Fruit fly (Drosophila melanogaster) whole organism, embryonic: ENCODE measurements around the gene CG7564.
A peak's percentile ranks its signal among the peaks of the same experiment; 100 is the strongest.

Source experiments
- Awh ChIP-seq: fragments of 200-800 bp; sonication (Bioruptor generic); IDR thresholded peaks from 2 replicates; pipeline ENCODE4, ENCODE4 v1.3.6; 2022; ENCODE audit warnings: missing biosample characterization, missing genetic modification characterization
- Blimp-1 ChIP-seq: fragments of 200-800 bp; sonication (Bioruptor generic); optimal IDR thresholded peaks from 3 replicates; lab custom pipeline; 2018; ENCODE audit warnings: missing biosample characterization, missing genetic modification characterization, mild to moderate bottlenecking, moderate library complexity, missing genetic modification reagents
- CG11085 ChIP-seq: fragments of 200-800 bp; sonication (Bioruptor generic); IDR thresholded peaks from 2 replicates; pipeline ENCODE4 v1.3.6; 2022; ENCODE audit warnings: missing biosample characterization, missing genetic modification characterization
- CG11398 ChIP-seq: fragments of 200-800 bp; sonication (Bioruptor generic); optimal IDR thresholded peaks from 2 replicates; lab custom pipeline; 2016; ENCODE audit warnings: missing biosample characterization, missing genetic modification characterization
- CG12219 ChIP-seq: fragments of 200-800 bp; sonication (Bioruptor generic); optimal IDR thresholded peaks from 3 replicates; lab custom pipeline; 2018; ENCODE audit warnings: missing biosample characterization, mild to moderate bottlenecking, missing genetic modification characterization
- CG12769 ChIP-seq: fragments of 200-800 bp; sonication (Bioruptor generic); optimal IDR thresholded peaks from 2 replicates; lab custom pipeline; 2019; ENCODE audit warnings: missing biosample characterization, mild to moderate bottlenecking, missing genetic modification characterization, moderate library complexity
- CG14667 ChIP-seq: fragments of 200-800 bp; sonication (Bioruptor generic); IDR thresholded peaks from 2 replicates; pipeline ENCODE4 v1.3.6; 2022; ENCODE audit warnings: missing biosample characterization, missing genetic modification characterization
- CG15601 ChIP-seq: fragments of 200-800 bp; sonication (Bioruptor generic); optimal IDR thresholded peaks from 3 replicates; lab custom pipeline; 2019; ENCODE audit warnings: missing biosample characterization, mild to moderate bottlenecking, missing genetic modification characterization, moderate library complexity
- CG16815 ChIP-seq: fragments of 200-800 bp; sonication (Bioruptor generic); optimal IDR thresholded peaks from 3 replicates; lab custom pipeline; 2017; ENCODE audit warnings: missing biosample characterization, mild to moderate bottlenecking, missing genetic modification characterization
- CG17385 ChIP-seq: fragments of 200-800 bp; sonication (Bioruptor generic); optimal IDR thresholded peaks from 3 replicates; lab custom pipeline; 2018; ENCODE audit warnings: missing biosample characterization, mild to moderate bottlenecking, missing genetic modification characterization
- CG17829 ChIP-seq: fragments of 200-800 bp; optimal IDR thresholded peaks from 2 replicates; lab custom pipeline; 2019; ENCODE audit warnings: missing biosample characterization, mild to moderate bottlenecking, missing genetic modification characterization, moderate library complexity
- CG2129 ChIP-seq: fragments of 200-800 bp; sonication (Bioruptor generic); IDR thresholded peaks from 2 replicates; pipeline ENCODE4 v1.3.6; 2022; ENCODE audit warnings: missing biosample characterization, missing genetic modification characterization; ENCODE audit not compliant: partially characterized antibody
- CG2199 ChIP-seq: fragments of 200-800 bp; sonication (Bioruptor generic); IDR thresholded peaks from 3 replicates; pipeline ENCODE4 v1.3.6; 2022; ENCODE audit warnings: missing biosample characterization, missing genetic modification characterization
- CG32532 ChIP-seq: fragments of 200-800 bp; sonication (Bioruptor generic); IDR thresholded peaks from 2 replicates; pipeline ENCODE4 v1.3.6; 2022; ENCODE audit warnings: missing biosample characterization, missing genetic modification characterization
- CG32772 ChIP-seq: fragments of 200-800 bp; sonication (Bioruptor generic); IDR thresholded peaks from 2 replicates; pipeline ENCODE4 v1.3.6; 2022; ENCODE audit warnings: missing biosample characterization, missing genetic modification characterization
- CG3281 ChIP-seq: fragments of 200-800 bp; sonication (Bioruptor generic); optimal IDR thresholded peaks from 3 replicates; lab custom pipeline; 2017; ENCODE audit warnings: missing biosample characterization, mild to moderate bottlenecking, missing genetic modification characterization
- CG6254 ChIP-seq: fragments of 200-800 bp; sonication (Bioruptor generic); optimal IDR thresholded peaks from 3 replicates; lab custom pipeline; 2017; ENCODE audit warnings: mild to moderate bottlenecking, missing biosample characterization, missing genetic modification reagents, missing genetic modification characterization
- CG8089 ChIP-seq: fragments of 200-800 bp; sonication (Bioruptor generic); optimal IDR thresholded peaks from 3 replicates; lab custom pipeline; 2016; ENCODE audit warnings: missing biosample characterization, missing genetic modification characterization
- CG8388 ChIP-seq: fragments of 200-800 bp; sonication (Bioruptor generic); optimal IDR thresholded peaks from 2 replicates; lab custom pipeline; 2019; ENCODE audit warnings: missing biosample characterization, mild to moderate bottlenecking, missing genetic modification characterization, moderate library complexity
- D ChIP-seq, 2 experiments: fragments of 200-800 bp in 1 of 2; fragments of >200 bp in 1 of 2; sonication (Bioruptor generic) in 1 of 2; optimal IDR thresholded peaks; 2 replicates in 1 of 2; 3 replicates in 1 of 2; lab custom pipeline; 2017; ENCODE audit warnings: mild to moderate bottlenecking in 1 of 2, missing biosample characterization in 1 of 2, missing genetic modification characterization in 1 of 2, missing genetic modification reagents in 1 of 2
- Deaf1 ChIP-seq: fragments of 200-800 bp; optimal IDR thresholded peaks from 3 replicates; lab custom pipeline; 2019; ENCODE audit warnings: missing biosample characterization, mild to moderate bottlenecking, missing genetic modification characterization, moderate library complexity
- Dip3 ChIP-seq: fragments of 200-800 bp; sonication (Bioruptor generic); optimal IDR thresholded peaks from 3 replicates; lab custom pipeline; 2016; ENCODE audit warnings: missing biosample characterization, missing genetic modification characterization
- Doc3 ChIP-seq: fragments of 200-800 bp; sonication (Bioruptor generic); IDR thresholded peaks from 3 replicates; pipeline ENCODE4 v1.3.6; 2022; ENCODE audit warnings: missing biosample characterization, missing genetic modification characterization; ENCODE audit not compliant: partially characterized antibody
- Dref ChIP-seq: fragments of 200-800 bp; sonication (Bioruptor generic); IDR thresholded peaks from 2 replicates; pipeline ENCODE4 v1.3.6; 2022; ENCODE audit warnings: missing biosample characterization, missing genetic modification characterization
- GATAe ChIP-seq: fragments of 200-800 bp; sonication (Bioruptor generic); conservative IDR thresholded peaks from 2 replicates; pipeline ENCODE4 v1.3.6; 2022; ENCODE audit warnings: missing biosample characterization, missing genetic modification characterization
- Pdp1 ChIP-seq, 2 experiments: fragments of 200-800 bp; sonication (Bioruptor generic); optimal IDR thresholded peaks; 3 replicates each; lab custom pipeline; 2016; ENCODE audit warnings: missing biosample characterization in 2 of 2, missing genetic modification characterization in 2 of 2, mild to moderate bottlenecking in 1 of 2, moderate library complexity in 1 of 2
- Poxn ChIP-seq: fragments of 200-800 bp; sonication (Bioruptor generic); IDR thresholded peaks from 2 replicates; pipeline ENCODE4 v1.3.6; 2022; ENCODE audit warnings: missing biosample characterization, missing genetic modification characterization
- Ptx1 ChIP-seq: fragments of 200-800 bp; sonication (Bioruptor generic); IDR thresholded peaks from 2 replicates; pipeline ENCODE4 v1.3.6; 2022; ENCODE audit warnings: missing biosample characterization, missing genetic modification characterization
- Sin3A ChIP-seq: fragments of >200 bp; optimal IDR thresholded peaks from 2 replicates; lab custom pipeline; 2018
- al ChIP-seq: fragments of 200-800 bp; sonication (Bioruptor generic); IDR thresholded peaks from 2 replicates; pipeline ENCODE4 v1.3.6; 2022; ENCODE audit warnings: missing biosample characterization, missing genetic modification characterization
- ara ChIP-seq: fragments of 200-800 bp; sonication (Bioruptor generic); IDR thresholded peaks from 2 replicates; pipeline ENCODE4 v1.3.6; 2022; ENCODE audit warnings: missing biosample characterization, missing genetic modification characterization
- bsh ChIP-seq, 2 experiments: fragments of 200-800 bp; sonication (Bioruptor generic); optimal IDR thresholded peaks; 2 replicates each; lab custom pipeline; 2017 to 2018; ENCODE audit warnings: mild to moderate bottlenecking in 2 of 2, missing biosample characterization in 2 of 2, missing genetic modification characterization in 2 of 2, moderate library complexity in 1 of 2
- cg ChIP-seq: fragments of 200-800 bp; sonication (Bioruptor generic); optimal IDR thresholded peaks from 3 replicates; lab custom pipeline; 2019; ENCODE audit warnings: missing biosample characterization, mild to moderate bottlenecking, missing genetic modification characterization, moderate library complexity
- chinmo ChIP-seq: fragments of 200-800 bp; sonication (Bioruptor generic); IDR thresholded peaks from 4 replicates; pipeline ENCODE4 v1.3.6; 2022; ENCODE audit warnings: missing biosample characterization, missing genetic modification characterization; ENCODE audit not compliant: partially characterized antibody
- danr ChIP-seq: fragments of 200-800 bp; sonication (Bioruptor generic); IDR thresholded peaks from 2 replicates; pipeline ENCODE4 v1.3.6; 2022; ENCODE audit warnings: missing biosample characterization, missing genetic modification characterization
- dm ChIP-seq: fragments of 200-800 bp; sonication (Bioruptor generic); optimal IDR thresholded peaks from 3 replicates; lab custom pipeline; 2016; ENCODE audit warnings: missing biosample characterization, missing genetic modification characterization
- dmrt11E ChIP-seq: fragments of 200-800 bp; sonication (Bioruptor generic); optimal IDR thresholded peaks from 3 replicates; lab custom pipeline; 2018; ENCODE audit warnings: missing biosample characterization, mild to moderate bottlenecking, missing genetic modification characterization, moderate library complexity
- eyg ChIP-seq: fragments of 200-800 bp; sonication (Bioruptor generic); optimal IDR thresholded peaks from 3 replicates; lab custom pipeline; 2016; ENCODE audit warnings: missing biosample characterization, missing genetic modification characterization
- prd ChIP-seq, 3 experiments: fragments of >200 bp in 2 of 3; fragments of 200-800 bp in 1 of 3; sonication (Bioruptor generic) in 1 of 3; optimal IDR thresholded peaks in 2 of 3; IDR thresholded peaks in 1 of 3; 2 replicates in 2 of 3; 3 replicates in 1 of 3; pipeline versions ENCODE4 v1.3.6 to Lab custom; 2017 to 2022; ENCODE audit warnings: missing biosample characterization in 1 of 3, missing genetic modification characterization in 1 of 3
- row ChIP-seq: fragments of 200-800 bp; sonication (Bioruptor generic); IDR thresholded peaks from 3 replicates; pipeline ENCODE4 v1.3.6; 2022; ENCODE audit warnings: missing biosample characterization, missing genetic modification characterization
- sens ChIP-seq: fragments of 200-800 bp; sonication (Bioruptor generic); peaks from one replicate; lab custom pipeline; 2016; ENCODE audit warnings: missing biosample characterization, missing genetic modification characterization
- sr ChIP-seq: fragments of 200-800 bp; sonication (Bioruptor generic); IDR thresholded peaks from 3 replicates; pipeline ENCODE4 v1.3.6; 2022; ENCODE audit warnings: missing biosample characterization, missing genetic modification characterization
- tio ChIP-seq: fragments of 200-800 bp; sonication (Bioruptor generic); optimal IDR thresholded peaks from 2 replicates; lab custom pipeline; 2017; ENCODE audit warnings: missing biosample characterization, missing genetic modification characterization, inconsistent platforms
- wdn ChIP-seq: fragments of 200-800 bp; sonication (Bioruptor generic); IDR thresholded peaks from 2 replicates; pipeline ENCODE4 v1.3.6; 2022; ENCODE audit warnings: missing biosample characterization, missing genetic modification characterization

CG7564 gene

DNA sequence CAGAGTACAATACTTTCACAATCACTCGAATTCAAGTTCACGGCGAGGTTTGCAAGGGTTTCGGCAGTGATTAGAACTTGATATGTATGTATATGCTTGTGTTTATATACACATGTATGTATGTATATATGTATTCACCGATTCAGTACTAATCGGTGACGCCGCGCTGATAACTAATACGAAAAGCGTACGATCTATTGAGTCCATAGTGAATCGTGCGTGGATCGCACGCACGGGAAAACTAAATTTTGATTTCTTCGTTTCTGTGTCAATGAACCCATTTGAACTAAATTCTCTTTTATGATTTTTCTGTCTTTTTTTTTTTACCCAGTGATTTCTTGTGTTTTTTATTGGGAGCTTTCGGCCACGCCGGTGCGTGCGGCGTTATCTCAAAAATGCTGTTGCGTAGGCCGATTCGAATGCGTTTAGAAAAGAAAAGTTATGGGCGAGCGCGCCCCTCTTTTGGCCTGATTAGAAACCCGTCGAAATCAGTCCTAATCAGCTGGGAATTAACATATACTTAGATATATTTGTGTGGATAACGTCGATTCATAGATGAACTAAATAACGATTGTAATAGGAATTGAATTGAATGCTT is 20.2 kb upstream of the CG7564 start (continued):
- TF ChIP-seq row (GFP tag; lab: Robert Waterston, UW) (0 out of 3 replicates have a peak, but pooled peaks have one; percentile 10), CG2199 (GFP tag; lab: Robert Waterston, UW) (peak; percentile 75; the same call in 1 of the 3 replicates), CG8089 (GFP tag; lab: Kevin White, UChicago) (no peak), Blimp-1 (peak; percentile 97), ara (0 out of 2 replicates have a peak, but pooled peaks have one; percentile 32), CG12769 (tag; lab: Kevin White, UChicago) (peak; percentile 3), CG14667 (no peak), CG3281 (GFP tag; lab: Kevin White, UChicago) (no peak), danr (GFP tag; lab: Robert Waterston, UW) (no peak), GATAe (GFP tag; lab: Robert Waterston, UW) (0 out of 2 replicates have a peak, but pooled peaks have one; percentile 32), cg (GFP tag; lab: Kevin White, UChicago) (peak; percentile 52), Awh (peak; percentile 61), Deaf1 (tag; lab: Kevin White, UChicago) (peak; percentile 38), Pdp1 (GFP tag; optimal IDR thresholded peaks at IDR 0.05; lab: Kevin White, UChicago) (peak in 1 of 2 experiments; percentile 50), tio (GFP tag; lab: Kevin White, UChicago) (no peak)

DNA sequence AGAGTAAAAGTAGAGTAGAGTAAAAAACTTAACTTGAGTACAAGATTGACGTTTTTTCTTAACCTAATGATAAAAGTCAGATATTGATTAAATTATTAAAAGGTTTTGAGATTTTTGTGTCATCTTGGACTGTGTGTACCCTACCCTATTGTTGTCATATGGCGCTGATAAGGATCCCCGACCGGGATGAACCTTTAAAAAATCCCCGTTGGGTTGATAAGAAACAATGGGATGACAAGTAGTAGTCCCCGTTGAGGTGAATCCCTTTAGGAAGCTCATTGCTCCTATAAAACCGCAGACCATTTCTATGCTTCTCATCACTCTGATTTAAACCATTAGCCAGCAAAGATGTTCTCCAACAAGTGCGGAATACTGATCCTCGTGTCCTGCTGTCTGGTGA is 19.6 kb upstream of the CG7564 start, which contains the start of gene edin:
Gene edin (plus strand): TSS at position 340 of the 400 bp plus-strand sequence.
- TF ChIP-seq dm (GFP tag; lab: Kevin White, UChicago) (no peak), CG17829 (tag; lab: Kevin White, UChicago) (no peak), wdn (GFP tag; lab: Robert Waterston, UW) (no peak), sens (GFP tag; lab: Kevin White, UChicago) (peak; percentile 35)

DNA sequence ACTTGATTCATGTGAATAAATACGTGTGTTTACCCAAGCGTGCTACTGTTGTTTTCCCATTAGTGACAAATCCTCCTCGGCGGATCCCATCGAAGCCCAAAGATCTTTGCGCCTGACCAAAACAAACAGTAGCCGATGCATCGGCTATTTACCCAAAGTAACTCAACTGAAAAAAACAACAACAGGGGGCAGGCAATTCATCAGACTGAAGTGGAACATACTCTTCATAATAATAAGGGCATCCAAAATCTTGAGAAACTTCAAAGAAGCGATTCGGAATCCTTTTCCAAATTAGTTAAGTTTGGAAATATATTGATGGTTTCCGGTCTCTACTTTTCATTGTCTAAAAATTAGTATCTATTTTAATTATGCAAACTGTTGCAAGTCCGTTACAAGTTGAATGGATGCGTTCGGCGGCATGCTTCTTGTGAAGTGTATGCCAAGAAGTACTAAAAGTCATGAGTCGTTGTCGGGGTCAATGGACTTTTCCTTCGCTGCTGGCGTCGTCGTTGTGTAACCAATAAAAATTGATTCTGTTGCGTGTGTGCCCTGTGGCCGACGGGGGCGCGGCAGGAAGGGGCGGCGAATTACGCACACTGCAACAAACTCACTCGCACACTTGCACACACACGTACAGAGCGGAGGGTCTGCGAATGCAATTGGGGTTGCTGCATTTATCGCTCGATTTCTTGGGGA is 18.7 kb upstream of the CG7564 start:
- TF ChIP-seq CG8388 (peak; percentile 27), bsh (GFP tag; optimal IDR thresholded peaks at IDR 0.05; lab: Kevin White, UChicago) (peak in 1 of 2 experiments; percentile 75), CG11398 (GFP tag; lab: Kevin White, UChicago) (no peak), CG12219 (GFP tag; lab: Kevin White, UChicago) (peak; percentile 9), chinmo (GFP tag; lab: Robert Waterston, UW) (no peak), CG17385 (GFP tag; lab: Kevin White, UChicago) (peak; percentile 17), al (GFP tag; lab: Robert Waterston, UW) (no peak), CG15601 (peak; percentile 27), CG2129 (GFP tag; lab: Robert Waterston, UW) (no peak), CG32532 (no peak), eyg (no peak), prd (optimal IDR thresholded peaks at IDR 0.05; lab: Kevin White, UChicago) (no peak), prd (GFP tag; IDR thresholded peaks at IDR 0.05; lab: Robert Waterston, UW) (0 out of 3 replicates have a peak, but pooled peaks have one; percentile 28), sr (GFP tag; lab: Robert Waterston, UW) (no peak), row (GFP tag; lab: Robert Waterston, UW) (peak; percentile 57; the same call in 2 of the 3 replicates), Poxn (GFP tag; lab: Robert Waterston, UW) (no peak), Doc3 (GFP tag; lab: Robert Waterston, UW) (no peak), dmrt11E (peak; percentile 56), Sin3A (lab: Kevin White, UChicago) (no peak), Dip3 (GFP tag; lab: Kevin White, UChicago) (no peak), Ptx1 (GFP tag; lab: Robert Waterston, UW) (peak; percentile 29; the same call in 1 of the 2 replicates), CG32772 (GFP tag; lab: Robert Waterston, UW) (peak; percentile 29; the same call in 1 of the 2 replicates), Dref (no peak), CG6254 (GFP tag; lab: Kevin White, UChicago) (no peak), D (optimal IDR thresholded peaks at IDR 0.05; lab: Kevin White, UChicago) (no peak), D (GFP tag; optimal IDR thresholded peaks at IDR 0.05; lab: Kevin White, UChicago) (peak; percentile 16), CG11085 (no peak), CG16815 (GFP tag; lab: Kevin White, UChicago) (no peak)
